Worm (Caenorhabditis elegans) whole organism, L2 larva: ENCODE data around the gene pept-2.

Source experiments
- C34F6.9 ChIP-seq: fragments of 150-350 bp; optimal IDR thresholded peaks from 2 replicates; lab custom pipeline; 2014; ENCODE audit warnings: missing biosample characterization, missing genetic modification characterization
- F13H6.1 ChIP-seq: sonication (generic microtip); optimal IDR thresholded peaks from 2 replicates; lab custom pipeline; 2016; ENCODE audit warnings: missing genetic modification characterization, missing compliant biosample characterization
- R02D3.7 ChIP-seq: fragments of 150-350 bp; optimal IDR thresholded peaks from 2 replicates; lab custom pipeline; 2014; ENCODE audit warnings: missing biosample characterization, missing genetic modification characterization
- Y55F3AM.14 ChIP-seq: fragments of 200-800 bp; sonication (Bioruptor generic); optimal IDR thresholded peaks from 2 replicates; lab custom pipeline; 2018; ENCODE audit warnings: mild to moderate bottlenecking, missing genetic modification characterization, missing compliant biosample characterization
- ZK546.5 ChIP-seq: sonication (generic microtip); optimal IDR thresholded peaks from 2 replicates; lab custom pipeline; 2017; ENCODE audit warnings: missing biosample characterization, missing genetic modification characterization
- alr-1 ChIP-seq: fragments of 150-350 bp; optimal IDR thresholded peaks from 2 replicates; lab custom pipeline; 2014; ENCODE audit warnings: missing biosample characterization, missing genetic modification characterization
- aly-2 ChIP-seq: fragments of 150-350 bp; optimal IDR thresholded peaks from 2 replicates; lab custom pipeline; 2014; ENCODE audit warnings: missing biosample characterization, missing genetic modification characterization
- ama-1 ChIP-seq: fragments of 150-350 bp; optimal IDR thresholded peaks from 2 replicates; lab custom pipeline; 2018; ENCODE audit warnings: inconsistent platforms
- blmp-1 ChIP-seq: sonication (generic microtip); optimal IDR thresholded peaks from 2 replicates; lab custom pipeline; 2017; ENCODE audit warnings: missing genetic modification characterization, mild to moderate bottlenecking, missing compliant biosample characterization, antibody characterized with exemption, moderate library complexity; ENCODE audit not compliant: insufficient read depth
- ceh-16 ChIP-seq: fragments of 150-350 bp; optimal IDR thresholded peaks from 2 replicates; lab custom pipeline; 2014; ENCODE audit warnings: missing biosample characterization, missing genetic modification characterization
- ceh-82 ChIP-seq: fragments of 150-350 bp; optimal IDR thresholded peaks from 2 replicates; lab custom pipeline; 2014; ENCODE audit warnings: missing biosample characterization, missing genetic modification characterization
- dmd-4 ChIP-seq: sonication (generic microtip); optimal IDR thresholded peaks from 2 replicates; lab custom pipeline; 2017; ENCODE audit warnings: missing biosample characterization, missing genetic modification characterization
- egl-27 ChIP-seq: sonication (generic microtip); optimal IDR thresholded peaks from 3 replicates; lab custom pipeline; 2017; ENCODE audit warnings: missing biosample characterization, missing genetic modification reagents, missing genetic modification characterization
- elt-1 ChIP-seq: fragments of 150-350 bp; optimal IDR thresholded peaks from 2 replicates; lab custom pipeline; 2014; ENCODE audit warnings: missing biosample characterization, missing genetic modification characterization
- elt-3 ChIP-seq: sonication (generic microtip); optimal IDR thresholded peaks from 2 replicates; lab custom pipeline; 2017; ENCODE audit warnings: missing biosample characterization, missing genetic modification characterization
- fos-1 ChIP-seq: fragments of 150-350 bp; optimal IDR thresholded peaks from 2 replicates; lab custom pipeline; 2014; ENCODE audit warnings: missing biosample characterization, missing genetic modification characterization
- gmeb-1 ChIP-seq: fragments of 150-350 bp; optimal IDR thresholded peaks from 2 replicates; lab custom pipeline; 2014; ENCODE audit warnings: missing biosample characterization, missing genetic modification characterization
- lin-11 ChIP-seq: fragments of 150-350 bp; sonication (generic microtip); optimal IDR thresholded peaks from 2 replicates; lab custom pipeline; 2014; ENCODE audit warnings: missing biosample characterization, missing genetic modification characterization, inconsistent platforms, mixed read lengths
- lin-39 ChIP-seq: fragments of 150-350 bp; optimal IDR thresholded peaks from 2 replicates; lab custom pipeline; 2014; ENCODE audit warnings: missing biosample characterization, missing genetic modification reagents, missing genetic modification characterization
- lsy-2 ChIP-seq, 2 experiments: fragments of 150-350 bp in 1 of 2; sonication (generic microtip) in 1 of 2; optimal IDR thresholded peaks; 2 replicates each; lab custom pipeline; 2014 to 2017; ENCODE audit warnings: missing biosample characterization in 2 of 2, missing genetic modification characterization in 2 of 2
- mab-5 ChIP-seq: fragments of 150-350 bp; optimal IDR thresholded peaks from 2 replicates; lab custom pipeline; 2014; ENCODE audit warnings: missing biosample characterization, missing genetic modification characterization
- mbf-1 ChIP-seq: sonication (generic microtip); optimal IDR thresholded peaks from 2 replicates; lab custom pipeline; 2017; ENCODE audit warnings: missing biosample characterization, missing genetic modification characterization
- nhr-10 ChIP-seq: sonication (generic microtip); optimal IDR thresholded peaks from 2 replicates; lab custom pipeline; 2017; ENCODE audit warnings: missing biosample characterization, missing genetic modification characterization
- nhr-11 ChIP-seq: fragments of 150-350 bp; optimal IDR thresholded peaks from 2 replicates; lab custom pipeline; 2014; ENCODE audit warnings: missing biosample characterization, missing genetic modification characterization
- nhr-12 ChIP-seq: fragments of 150-350 bp; optimal IDR thresholded peaks from 2 replicates; lab custom pipeline; 2014; ENCODE audit warnings: missing biosample characterization, missing genetic modification characterization
- nhr-129 ChIP-seq: fragments of 150-350 bp; optimal IDR thresholded peaks from 2 replicates; lab custom pipeline; 2014; ENCODE audit warnings: missing biosample characterization, missing genetic modification characterization
- nhr-21 ChIP-seq: fragments of 150-350 bp; optimal IDR thresholded peaks from 2 replicates; lab custom pipeline; 2014; ENCODE audit warnings: missing biosample characterization, missing genetic modification characterization
- nhr-23 ChIP-seq: fragments of 150-350 bp; optimal IDR thresholded peaks from 2 replicates; lab custom pipeline; 2014; ENCODE audit warnings: missing biosample characterization, missing genetic modification reagents, missing genetic modification characterization
- nhr-237 ChIP-seq: fragments of 150-350 bp; optimal IDR thresholded peaks from 2 replicates; lab custom pipeline; 2014; ENCODE audit warnings: missing biosample characterization, missing genetic modification characterization
- nhr-77 ChIP-seq: fragments of 150-350 bp; optimal IDR thresholded peaks from 2 replicates; lab custom pipeline; 2014; ENCODE audit warnings: missing biosample characterization, missing genetic modification characterization
- sem-4 ChIP-seq: fragments of 150-350 bp; optimal IDR thresholded peaks from 2 replicates; lab custom pipeline; 2014; ENCODE audit warnings: missing biosample characterization, missing genetic modification reagents, missing genetic modification characterization
- sma-3 ChIP-seq: sonication (generic microtip); optimal IDR thresholded peaks from 2 replicates; lab custom pipeline; 2016; ENCODE audit warnings: missing genetic modification reagents, missing genetic modification characterization, missing compliant biosample characterization
- sma-9 ChIP-seq, 2 experiments: fragments of 150-350 bp in 1 of 2; sonication (generic microtip) in 1 of 2; optimal IDR thresholded peaks; 2 replicates each; lab custom pipeline; 2014 to 2016; ENCODE audit warnings: missing genetic modification characterization in 2 of 2, mild to moderate bottlenecking in 1 of 2, missing biosample characterization in 1 of 2, missing compliant biosample characterization in 1 of 2, missing genetic modification reagents in 1 of 2, moderate library complexity in 1 of 2
- unc-55 ChIP-seq: fragments of 150-350 bp; sonication (generic microtip); optimal IDR thresholded peaks from 3 replicates; lab custom pipeline; 2014; ENCODE audit warnings: missing biosample characterization, missing genetic modification reagents, missing genetic modification characterization
- unc-62 ChIP-seq: fragments of 150-350 bp; optimal IDR thresholded peaks from 2 replicates; lab custom pipeline; 2014; ENCODE audit warnings: missing biosample characterization, missing genetic modification reagents, missing genetic modification characterization
- zag-1 ChIP-seq: fragments of 150-350 bp; optimal IDR thresholded peaks from 2 replicates; lab custom pipeline; 2014; ENCODE audit warnings: missing biosample characterization, missing genetic modification characterization
- ztf-1 ChIP-seq: fragments of 200-800 bp; sonication (Bioruptor generic); conservative IDR thresholded peaks from 2 replicates; pipeline ENCODE4 v1.3.6; 2022; ENCODE audit warnings: missing genetic modification characterization, missing compliant biosample characterization

Gene pept-2

DNA sequence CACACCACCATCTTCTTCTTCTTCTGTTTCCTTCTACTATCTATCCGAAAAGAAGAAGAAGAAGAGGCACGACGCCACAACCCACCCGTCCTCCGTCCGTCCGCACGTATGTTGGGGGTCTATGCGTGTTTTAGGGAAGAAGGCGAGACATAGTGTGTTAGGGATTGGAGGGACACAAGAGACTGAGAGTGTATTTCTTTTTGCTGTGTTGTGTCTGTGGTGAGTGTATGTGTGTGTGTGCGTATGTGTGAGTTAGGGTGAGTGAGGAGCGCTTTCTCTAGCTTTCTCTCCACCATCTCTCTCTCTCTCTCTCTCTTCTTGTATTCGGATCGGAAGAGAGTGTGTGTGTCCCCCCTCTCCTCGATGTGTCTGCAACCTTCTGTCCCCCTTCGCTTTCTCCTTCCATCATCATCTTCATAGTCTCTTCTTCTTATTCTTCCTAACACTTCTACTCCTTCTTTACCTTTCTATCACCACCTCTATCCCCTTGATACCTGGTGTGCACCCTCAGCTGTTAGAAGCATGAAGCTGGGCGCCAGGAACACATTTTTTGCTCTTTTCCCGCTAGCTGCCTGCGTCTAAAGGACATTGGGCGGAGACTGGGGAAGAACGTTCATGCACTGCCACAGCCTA lies 31.3 kb downstream of the pept-2 start (continued):
- TF ChIP-seq blmp-1 (tag; lab: Kevin White, UChicago) (peak; percentile 96), ceh-16 (peak; percentile 65), nhr-237 (tag; lab: Kevin White, UChicago) (no peak), lin-11 (tag; lab: Kevin White, UChicago) (peak; percentile 46), lin-39 (tag; lab: Kevin White, UChicago) (peak; percentile 80), ceh-82 (tag; lab: Kevin White, UChicago) (peak; percentile 7), elt-1 (tag; lab: Kevin White, UChicago) (no peak), nhr-23 (no peak), fos-1 (tag; lab: Kevin White, UChicago) (peak; percentile 80), mab-5 (tag; lab: Kevin White, UChicago) (peak; percentile 80), Y55F3AM.14 (GFP tag; lab: Kevin White, UChicago) (peak; percentile 97), nhr-77 (tag; lab: Kevin White, UChicago) (no peak), nhr-11 (no peak), F13H6.1 (tag; lab: Kevin White, UChicago) (peak; percentile 97), C34F6.9 (tag; lab: Kevin White, UChicago) (peak; percentile 93), dmd-4 (no peak), gmeb-1 (tag; lab: Kevin White, UChicago) (peak; percentile 70), nhr-21 (tag; lab: Kevin White, UChicago) (peak; percentile 87), elt-3 (no peak), ZK546.5 (no peak), mbf-1 (tag; lab: Kevin White, UChicago) (no peak), ama-1 (lab: Kevin White, UChicago) (peak; percentile 78)

ce11 chrIV:10825383-10825782 lies 34.9 kb downstream of the pept-2 start:
- no peak for TF ChIP-seq zag-1
- TF ChIP-seq lsy-2 (tag; optimal IDR thresholded peaks at IDR 0.05; lab: Kevin White, UChicago) = no peak
- no peak for TF ChIP-seq sma-3 (GFP tag; lab: Kevin White, UChicago)
- no peak for TF ChIP-seq dmd-4
- TF ChIP-seq blmp-1 (tag; lab: Kevin White, UChicago) = no peak
- no peak for TF ChIP-seq elt-1 (tag; lab: Kevin White, UChicago)
- TF ChIP-seq gmeb-1 (tag; lab: Kevin White, UChicago) = no peak
- no peak for TF ChIP-seq alr-1 (tag; lab: Kevin White, UChicago)
- TF ChIP-seq nhr-23 = no peak
- TF ChIP-seq ztf-1 (GFP tag; lab: Robert Waterston, UW) = no peak
- no peak for TF ChIP-seq R02D3.7 (tag; lab: Kevin White, UChicago)
- TF ChIP-seq lin-39 (tag; lab: Kevin White, UChicago) = no peak
- TF ChIP-seq nhr-10 (tag; lab: Kevin White, UChicago) = no peak
- no peak for TF ChIP-seq nhr-21 (tag; lab: Kevin White, UChicago)
- no peak for TF ChIP-seq ceh-16

ce11 chrIV:10826029-10826428 lies 35.6 kb downstream of the pept-2 start:
- TF ChIP-seq ama-1 (lab: Kevin White, UChicago) = no peak
- TF ChIP-seq nhr-11 = no peak
- peak; percentile 9 for TF ChIP-seq nhr-129 (tag; lab: Kevin White, UChicago)

DNA sequence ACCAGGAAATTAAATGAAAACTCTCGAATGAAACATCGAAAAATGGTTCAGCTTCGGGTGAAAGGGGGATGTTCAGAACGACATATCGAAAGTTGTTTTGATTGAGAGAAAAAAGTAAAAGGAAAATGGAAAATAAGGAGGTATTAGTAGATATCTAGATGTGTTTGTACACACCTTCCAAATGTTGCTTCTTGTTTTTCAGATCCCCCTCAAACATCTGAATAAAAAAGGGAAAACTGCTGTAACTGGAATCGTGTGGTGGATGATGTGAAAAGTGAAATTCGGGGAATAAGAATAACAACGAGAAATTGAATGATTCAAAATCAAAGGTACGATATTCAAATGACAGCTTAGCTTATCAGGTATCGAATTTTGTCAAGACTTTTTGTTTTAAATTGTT lies 37.6 kb downstream of the pept-2 start, which contains the start of gene npax-3:
TSS of gene npax-3 (minus strand) at position 101 of the 400 bp plus-strand sequence.
- TF ChIP-seq sem-4 (tag; lab: Kevin White, UChicago) (no peak), lin-11 (tag; lab: Kevin White, UChicago) (no peak), sma-9 (GFP tag; optimal IDR thresholded peaks at IDR 0.05; lab: Kevin White, UChicago) (no peak), sma-9 (tag; optimal IDR thresholded peaks at IDR 0.05; lab: Kevin White, UChicago) (no peak)

ce11 chrIV:10832148-10832547 lies 41.7 kb downstream of the pept-2 start, which contains the start of gene best-15:
Gene best-15 (minus strand): TSS chrIV:10832248.
- no peak for TF ChIP-seq ama-1 (lab: Kevin White, UChicago)
- no peak for TF ChIP-seq unc-55 (GFP tag; lab: Kevin White, UChicago)
- TF ChIP-seq nhr-21 (tag; lab: Kevin White, UChicago) = no peak
- TF ChIP-seq nhr-12 (tag; lab: Kevin White, UChicago) = no peak
- TF ChIP-seq ceh-82 (tag; lab: Kevin White, UChicago) = no peak
- no peak for TF ChIP-seq nhr-23
- no peak for TF ChIP-seq sma-9 (GFP tag; optimal IDR thresholded peaks at IDR 0.05; lab: Kevin White, UChicago)
- no peak for TF ChIP-seq sma-9 (tag; optimal IDR thresholded peaks at IDR 0.05; lab: Kevin White, UChicago)
- TF ChIP-seq egl-27 (tag; lab: Kevin White, UChicago) = no peak
- TF ChIP-seq unc-62 (GFP tag; lab: Kevin White, UChicago) = no peak
- TF ChIP-seq mbf-1 (tag; lab: Kevin White, UChicago) = no peak
- TF ChIP-seq aly-2 (tag; lab: Kevin White, UChicago) = no peak
- TF ChIP-seq nhr-77 (tag; lab: Kevin White, UChicago) = no peak
